Worm (Caenorhabditis elegans) whole organism, young adult: ENCODE data around the gene inpp-1.
A peak's percentile ranks its signal among the peaks of the same experiment; 100 is the strongest.

ENCODE experiments used
- B0261.1 ChIP-seq: sonication (generic microtip); optimal IDR thresholded peaks from 2 replicates; lab custom pipeline; 2016; ENCODE audit warnings: mild to moderate bottlenecking, missing genetic modification characterization, moderate library complexity, missing compliant biosample characterization
- B0336.3 ChIP-seq: fragments of 200-800 bp; sonication (Bioruptor generic); IDR thresholded peaks from 2 replicates; pipeline ENCODE4 v1.3.6; 2022; ENCODE audit warnings: missing genetic modification characterization, missing compliant biosample characterization
- C17E4.6 ChIP-seq: fragments of 200-800 bp; sonication (Bioruptor generic); IDR thresholded peaks from 2 replicates; pipeline ENCODE4 v1.3.6; 2022; ENCODE audit warnings: missing genetic modification reagents, missing genetic modification characterization, missing compliant biosample characterization
- D2030.7 ChIP-seq: fragments of 200-800 bp; sonication (Bioruptor generic); IDR thresholded peaks from 2 replicates; pipeline ENCODE4 v1.3.6; 2022; ENCODE audit warnings: missing genetic modification reagents, missing genetic modification characterization, missing compliant biosample characterization
- F10E7.11 ChIP-seq: sonication (generic microtip); optimal IDR thresholded peaks from 2 replicates; lab custom pipeline; 2017; ENCODE audit warnings: mild to moderate bottlenecking, missing genetic modification characterization, moderate library complexity, missing compliant biosample characterization
- F49E8.2 ChIP-seq: sonication (generic microtip); optimal IDR thresholded peaks from 3 replicates; lab custom pipeline; 2017; ENCODE audit warnings: missing genetic modification characterization, mild to moderate bottlenecking, missing compliant biosample characterization, antibody characterized with exemption, moderate library complexity; ENCODE audit not compliant: insufficient read depth
- F55B11.4 ChIP-seq: sonication (generic microtip); optimal IDR thresholded peaks from 2 replicates; lab custom pipeline; 2016; ENCODE audit warnings: missing compliant biosample characterization, missing genetic modification characterization, borderline replicate concordance; ENCODE audit not compliant: insufficient read depth
- Y53G8AR.9 ChIP-seq: fragments of 200-800 bp; sonication (Bioruptor generic); conservative IDR thresholded peaks from 2 replicates; pipeline ENCODE4 v1.3.6; 2022; ENCODE audit warnings: missing genetic modification reagents, missing genetic modification characterization, missing compliant biosample characterization
- Y79H2A.3 ChIP-seq: fragments of 200-800 bp; sonication (Bioruptor generic); conservative IDR thresholded peaks from 2 replicates; pipeline ENCODE4 v1.3.6; 2022; ENCODE audit warnings: missing genetic modification reagents, missing genetic modification characterization, missing compliant biosample characterization
- ZK185.1 ChIP-seq: sonication (generic microtip); optimal IDR thresholded peaks from 2 replicates; lab custom pipeline; 2016; ENCODE audit warnings: mild to moderate bottlenecking, missing genetic modification characterization, missing compliant biosample characterization; ENCODE audit not compliant: poor library complexity, severe bottlenecking
- ama-1 ChIP-seq, 3 experiments: fragments of 150-350 bp in 1 of 3; sonication (generic microtip) in 2 of 3; optimal IDR thresholded peaks; 2 replicates each; lab custom pipeline; 2014 to 2018; ENCODE audit warnings: missing biosample characterization in 2 of 3, missing genetic modification characterization in 2 of 3, missing genetic modification reagents in 2 of 3
- aptf-3 ChIP-seq: fragments of 200-800 bp; sonication (Bioruptor generic); IDR thresholded peaks from 2 replicates; pipeline ENCODE4 v1.3.6; 2022; ENCODE audit warnings: missing genetic modification characterization, missing compliant biosample characterization
- attf-3 ChIP-seq: fragments of 200-800 bp; sonication (Bioruptor generic); conservative IDR thresholded peaks from 2 replicates; pipeline ENCODE4 v1.3.6; 2022; ENCODE audit warnings: missing genetic modification reagents, missing genetic modification characterization, missing compliant biosample characterization
- attf-5 ChIP-seq: fragments of 200-800 bp; sonication (Bioruptor generic); optimal IDR thresholded peaks from 2 replicates; lab custom pipeline; 2018; ENCODE audit warnings: mild to moderate bottlenecking, missing genetic modification characterization, missing compliant biosample characterization
- ceh-58 ChIP-seq: fragments of 200-800 bp; sonication (Bioruptor generic); IDR thresholded peaks from 2 replicates; pipeline ENCODE4 v1.3.6; 2022; ENCODE audit warnings: missing genetic modification characterization, missing compliant biosample characterization
- egrh-3 ChIP-seq: fragments of 200-800 bp; sonication (Bioruptor generic); IDR thresholded peaks from 2 replicates; pipeline ENCODE4 v1.3.6; 2022; ENCODE audit warnings: missing genetic modification reagents, missing genetic modification characterization, missing compliant biosample characterization
- ekl-4 ChIP-seq: fragments of 200-800 bp; sonication (Bioruptor generic); IDR thresholded peaks from 2 replicates; pipeline ENCODE4 v1.3.6; 2022; ENCODE audit warnings: missing genetic modification reagents, missing genetic modification characterization, missing compliant biosample characterization
- hmg-1.2 ChIP-seq: fragments of 200-800 bp; sonication (Bioruptor generic); IDR thresholded peaks from 2 replicates; pipeline ENCODE4 v1.3.6; 2022; ENCODE audit warnings: missing genetic modification reagents, missing genetic modification characterization, missing compliant biosample characterization
- hsf-1 ChIP-seq: fragments of 200-800 bp; sonication (Bioruptor generic); IDR thresholded peaks from 2 replicates; pipeline ENCODE4 v1.3.6; 2022; ENCODE audit warnings: missing genetic modification reagents, missing genetic modification characterization, missing compliant biosample characterization
- lag-1 ChIP-seq: fragments of 200-800 bp; sonication (Bioruptor generic); IDR thresholded peaks from 2 replicates; pipeline ENCODE4 v1.3.6; 2022; ENCODE audit warnings: missing genetic modification reagents, missing genetic modification characterization, missing compliant biosample characterization
- let-607 ChIP-seq, 2 experiments: fragments of 200-800 bp in 1 of 2; sonication (Bioruptor generic) in 1 of 2; sonication (generic microtip) in 1 of 2; optimal IDR thresholded peaks; 2 replicates each; lab custom pipeline; 2016 to 2018; ENCODE audit warnings: mild to moderate bottlenecking in 2 of 2, missing compliant biosample characterization in 2 of 2, missing genetic modification characterization in 2 of 2, moderate library complexity in 2 of 2, missing genotype in 1 of 2
- lin-26 ChIP-seq: fragments of 200-800 bp; sonication (Bioruptor generic); IDR thresholded peaks from 2 replicates; pipeline ENCODE4 v1.3.6; 2022; ENCODE audit warnings: missing genetic modification reagents, missing genetic modification characterization, missing compliant biosample characterization
- lin-40 ChIP-seq: sonication (generic microtip); optimal IDR thresholded peaks from 2 replicates; lab custom pipeline; 2016; ENCODE audit warnings: missing genetic modification characterization, mild to moderate bottlenecking, missing compliant biosample characterization, missing genotype, missing genetic modification reagents
- madf-3 ChIP-seq: fragments of 200-800 bp; sonication (Bioruptor generic); IDR thresholded peaks from 2 replicates; pipeline ENCODE4 v1.3.6; 2022; ENCODE audit warnings: missing genetic modification reagents, missing genetic modification characterization, missing compliant biosample characterization
- madf-6 ChIP-seq: fragments of 200-800 bp; sonication (Bioruptor generic); IDR thresholded peaks from 2 replicates; pipeline ENCODE4 v1.3.6; 2022; ENCODE audit warnings: missing genetic modification reagents, missing genetic modification characterization, missing compliant biosample characterization
- mcd-1 ChIP-seq: fragments of 200-800 bp; sonication (Bioruptor generic); IDR thresholded peaks from 2 replicates; pipeline ENCODE4 v1.3.6; 2022; ENCODE audit warnings: missing genetic modification reagents, missing genetic modification characterization, missing compliant biosample characterization
- nfyb-1 ChIP-seq: fragments of 200-800 bp; sonication (Bioruptor generic); IDR thresholded peaks from 2 replicates; pipeline ENCODE4 v1.3.6; 2022; ENCODE audit warnings: missing genetic modification reagents, missing genetic modification characterization, missing compliant biosample characterization
- nhr-120 ChIP-seq: fragments of 200-800 bp; sonication (Bioruptor generic); IDR thresholded peaks from 2 replicates; pipeline ENCODE4 v1.3.6; 2022; ENCODE audit warnings: missing genetic modification characterization, missing compliant biosample characterization
- nhr-179 ChIP-seq: sonication (generic microtip); optimal IDR thresholded peaks from 2 replicates; lab custom pipeline; 2016; ENCODE audit warnings: mild to moderate bottlenecking, missing genetic modification characterization, missing compliant biosample characterization
- nhr-27 ChIP-seq: fragments of 200-800 bp; sonication (Bioruptor generic); optimal IDR thresholded peaks from 2 replicates; lab custom pipeline; 2018; ENCODE audit warnings: mild to moderate bottlenecking, missing genetic modification characterization, moderate library complexity, missing compliant biosample characterization
- pbrm-1 ChIP-seq: fragments of 200-800 bp; sonication (Bioruptor generic); IDR thresholded peaks from 2 replicates; pipeline ENCODE4 v1.3.6; 2022; ENCODE audit warnings: missing genetic modification reagents, missing genetic modification characterization, missing compliant biosample characterization
- snpc-4 ChIP-seq, 5 experiments: fragments of 150-350 bp in 1 of 5; sonication (generic microtip) in 4 of 5; optimal IDR thresholded peaks; 2 replicates each; lab custom pipeline; 2014 to 2018; ENCODE audit warnings: missing genetic modification characterization in 5 of 5, missing biosample characterization in 3 of 5, antibody characterized with exemption in 2 of 5, mild to moderate bottlenecking in 2 of 5, missing compliant biosample characterization in 2 of 5, missing genotype in 2 of 5, moderate library complexity in 2 of 5, missing genetic modification reagents in 1 of 5
- sptf-2 ChIP-seq: fragments of 200-800 bp; sonication (Bioruptor generic); optimal IDR thresholded peaks from 2 replicates; lab custom pipeline; 2018; ENCODE audit warnings: mild to moderate bottlenecking, missing genetic modification characterization, missing compliant biosample characterization
- tbp1 ChIP-seq: fragments of 200-800 bp; sonication (Bioruptor generic); optimal IDR thresholded peaks from 2 replicates; lab custom pipeline; 2018; ENCODE audit warnings: mild to moderate bottlenecking, missing genetic modification characterization, missing compliant biosample characterization
- tbx-9 ChIP-seq: sonication (generic microtip); optimal IDR thresholded peaks from 2 replicates; lab custom pipeline; 2016; ENCODE audit warnings: borderline replicate concordance, missing genetic modification characterization, inconsistent platforms, missing compliant biosample characterization
- unc-62 ChIP-seq: fragments of 150-350 bp; optimal IDR thresholded peaks from 2 replicates; lab custom pipeline; 2014; ENCODE audit warnings: missing biosample characterization, missing genetic modification reagents, missing genetic modification characterization
- xnd-1 ChIP-seq: sonication (generic microtip); optimal IDR thresholded peaks from 2 replicates; lab custom pipeline; 2016; ENCODE audit warnings: missing genotype, missing genetic modification reagents, missing genetic modification characterization, missing compliant biosample characterization
- zim-3 ChIP-seq: sonication (generic microtip); optimal IDR thresholded peaks from 2 replicates; lab custom pipeline; 2017; ENCODE audit warnings: mild to moderate bottlenecking, missing genetic modification characterization, moderate library complexity, missing compliant biosample characterization
- ztf-18 ChIP-seq: sonication (generic microtip); optimal IDR thresholded peaks from 2 replicates; lab custom pipeline; 2016; ENCODE audit warnings: missing genotype, mild to moderate bottlenecking, missing genetic modification characterization, missing compliant biosample characterization
- ztf-22 ChIP-seq: fragments of 200-800 bp; sonication (Bioruptor generic); optimal IDR thresholded peaks from 2 replicates; lab custom pipeline; 2018; ENCODE audit warnings: mild to moderate bottlenecking, missing genetic modification characterization, moderate library complexity, missing compliant biosample characterization
- ztf-25 ChIP-seq: fragments of 200-800 bp; sonication (Bioruptor generic); IDR thresholded peaks from 2 replicates; pipeline ENCODE4 v1.3.6; 2022; ENCODE audit warnings: missing genetic modification reagents, missing genetic modification characterization, missing compliant biosample characterization
- ztf-28 ChIP-seq: fragments of 200-800 bp; sonication (Bioruptor generic); IDR thresholded peaks from 2 replicates; pipeline ENCODE4 v1.3.6; 2022; ENCODE audit warnings: missing genetic modification reagents, missing genetic modification characterization, missing compliant biosample characterization
- ztf-6 ChIP-seq: fragments of 200-800 bp; sonication (Bioruptor generic); IDR thresholded peaks from 2 replicates; pipeline ENCODE4 v1.3.6; 2022; ENCODE audit warnings: missing genetic modification reagents, missing genetic modification characterization, missing compliant biosample characterization

inpp-1 gene

DNA sequence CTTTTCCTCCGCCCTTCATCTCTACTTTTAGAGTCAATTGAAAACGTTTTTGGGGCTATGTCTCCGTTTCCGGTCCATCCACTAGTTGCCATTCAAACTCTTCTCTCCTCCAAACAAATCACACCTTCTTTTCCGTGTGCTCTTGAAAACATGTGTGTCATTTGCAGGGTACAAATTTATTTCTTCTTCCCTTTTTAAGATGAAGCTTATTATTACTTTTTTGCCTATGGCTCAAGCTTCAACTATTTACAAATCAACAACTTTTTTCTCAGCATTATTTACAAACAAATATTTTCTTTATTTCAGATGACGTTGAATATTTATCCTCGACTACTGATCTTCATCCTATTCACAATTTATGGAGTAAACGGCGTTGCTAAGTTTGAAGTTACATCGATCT is 29.2 kb downstream of the inpp-1 start, which contains the start of gene T25B9.3:
TSS of gene T25B9.3 (plus strand) at position 301 of the 400 bp plus-strand sequence.
- TF ChIP-seq nhr-179 (tag; lab: Kevin White, UChicago) (no peak), lag-1 (GFP tag; lab: Robert Waterston, UW) (no peak), ztf-28 (GFP tag; lab: Robert Waterston, UW) (no peak), ceh-58 (GFP tag; lab: Robert Waterston, UW) (no peak), Y79H2A.3 (no peak), snpc-4 (GFP tag; optimal IDR thresholded peaks at IDR 0.05; lab: Kevin White, UChicago) (no peak), snpc-4 (tag; optimal IDR thresholded peaks at IDR 0.05; lab: Kevin White, UChicago) (no peak), aptf-3 (GFP tag; lab: Robert Waterston, UW) (no peak), D2030.7 (GFP tag; lab: Robert Waterston, UW) (no peak), ZK185.1 (tag; lab: Kevin White, UChicago) (no peak), unc-62 (GFP tag; lab: Kevin White, UChicago) (no peak), B0261.1 (tag; lab: Kevin White, UChicago) (no peak), nfyb-1 (no peak), nhr-27 (tag; lab: Kevin White, UChicago) (no peak), lin-40 (tag; lab: Kevin White, UChicago) (no peak), ztf-25 (GFP tag; lab: Robert Waterston, UW) (no peak), hmg-1.2 (GFP tag; lab: Robert Waterston, UW) (no peak), F55B11.4 (tag; lab: Kevin White, UChicago) (no peak)

DNA sequence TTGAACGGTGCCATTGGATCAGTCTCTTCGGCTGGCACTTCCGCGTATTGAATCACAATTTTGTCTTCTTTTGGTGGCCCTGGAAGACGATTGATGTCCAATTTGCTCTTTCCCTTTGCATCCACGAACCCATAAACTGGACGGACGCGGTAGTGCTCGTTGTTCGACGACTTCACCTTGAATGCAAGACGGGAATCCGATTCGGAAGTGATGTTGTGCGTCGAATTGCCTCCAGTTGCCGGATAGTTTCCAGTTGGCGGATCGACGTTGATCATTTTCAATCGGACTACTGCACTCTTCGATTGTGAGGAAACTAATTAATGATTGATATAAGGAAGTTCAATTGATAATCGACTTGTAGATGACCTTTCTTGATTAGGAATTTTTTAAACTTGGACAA is 35.4 kb downstream of the inpp-1 start, which contains the start of gene ssp-34:
TSS of gene ssp-34 (minus strand) at position 275 of the 400 bp plus-strand sequence.
- TF ChIP-seq zim-3 (no peak), sptf-2 (GFP tag; lab: Kevin White, UChicago) (no peak)

DNA sequence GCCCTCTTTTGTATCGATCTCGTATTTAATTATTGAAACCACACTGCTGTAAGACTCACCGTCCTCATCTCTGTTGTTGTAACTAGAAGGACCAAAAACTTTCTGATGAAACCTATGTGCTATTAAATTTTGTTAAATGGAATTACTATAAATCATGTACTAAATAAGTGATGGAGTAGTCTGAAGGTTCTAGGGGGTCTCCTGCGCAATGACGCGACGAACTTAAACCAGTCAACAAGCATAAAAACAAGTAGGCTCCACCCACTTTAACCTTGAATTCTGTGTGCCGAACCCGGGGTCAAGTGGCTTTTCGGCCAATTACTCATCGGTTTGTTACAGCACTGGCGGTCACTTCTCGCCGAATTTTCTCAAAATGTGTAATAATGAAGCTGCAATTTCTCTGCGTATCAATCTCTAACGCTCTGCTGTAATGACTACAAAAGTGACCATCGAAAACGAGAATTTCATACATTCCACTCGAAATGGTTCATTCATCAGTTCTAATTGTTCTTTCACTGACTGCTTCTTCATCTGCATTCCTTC is 36.6 kb downstream of the inpp-1 start, which contains the start of gene grl-21:
TSS of gene grl-21 (plus strand) at position 464 of the 543 bp plus-strand sequence.
- TF ChIP-seq pbrm-1 (0 out of 2 replicates have a peak, but pooled peaks have one; percentile 21), B0261.1 (tag; lab: Kevin White, UChicago) (no peak), F49E8.2 (tag; lab: Kevin White, UChicago) (peak; percentile 36), attf-5 (GFP tag; lab: Kevin White, UChicago) (no peak), egrh-3 (no peak), Y53G8AR.9 (0 out of 2 replicates have a peak, but pooled peaks have one; percentile 43), tbp1 (GFP tag; lab: Kevin White, UChicago) (no peak), ztf-18 (no peak), ama-1 (optimal IDR thresholded peaks at IDR 0.05; lab: Kevin White, UChicago) (no peak), ama-1 (GFP tag; optimal IDR thresholded peaks at IDR 0.05; lab: Kevin White, UChicago) (no peak), hsf-1 (GFP tag; lab: Robert Waterston, UW) (peak; percentile 32; the same call in 1 of the 2 replicates), ztf-6 (GFP tag; lab: Robert Waterston, UW) (no peak), mcd-1 (no peak), unc-62 (GFP tag; lab: Kevin White, UChicago) (no peak), let-607 (tag; optimal IDR thresholded peaks at IDR 0.05; lab: Kevin White, UChicago) (no peak), C17E4.6 (0 out of 2 replicates have a peak, but pooled peaks have one; percentile 28), attf-3 (GFP tag; lab: Robert Waterston, UW) (0 out of 2 replicates have a peak, but pooled peaks have one; percentile 16), madf-6 (GFP tag; lab: Robert Waterston, UW) (peak; percentile 69), xnd-1 (tag; lab: Kevin White, UChicago) (peak; percentile 17), tbx-9 (tag; lab: Kevin White, UChicago) (no peak), F10E7.11 (peak; percentile 12), ztf-22 (GFP tag; lab: Kevin White, UChicago) (no peak), nhr-120 (GFP tag; lab: Robert Waterston, UW) (no peak), ekl-4 (peak; percentile 42; the same call in 1 of the 2 replicates), madf-3 (0 out of 2 replicates have a peak, but pooled peaks have one; percentile 66), lin-26 (peak; percentile 50; the same call in 1 of the 2 replicates), B0336.3 (peak; percentile 82; the same call in 1 of the 2 replicates)
